Worm (Caenorhabditis elegans): ENCODE measurements around the gene srw-33.

srw-33 gene

ce11 chrV:15434647-15435046, 16.7 kb downstream of the srw-33 start:
- TF ChIP-seq R02D3.7 (tag; optimal IDR thresholded peaks at IDR 0.05) (no peak), fos-1 (tag; optimal IDR thresholded peaks at IDR 0.05) (peak; percentile 68), alr-1 (tag; optimal IDR thresholded peaks at IDR 0.05) (no peak), blmp-1 (tag; optimal IDR thresholded peaks at IDR 0.05; ENCODE audit: insufficient read depth) (no peak)

DNA sequence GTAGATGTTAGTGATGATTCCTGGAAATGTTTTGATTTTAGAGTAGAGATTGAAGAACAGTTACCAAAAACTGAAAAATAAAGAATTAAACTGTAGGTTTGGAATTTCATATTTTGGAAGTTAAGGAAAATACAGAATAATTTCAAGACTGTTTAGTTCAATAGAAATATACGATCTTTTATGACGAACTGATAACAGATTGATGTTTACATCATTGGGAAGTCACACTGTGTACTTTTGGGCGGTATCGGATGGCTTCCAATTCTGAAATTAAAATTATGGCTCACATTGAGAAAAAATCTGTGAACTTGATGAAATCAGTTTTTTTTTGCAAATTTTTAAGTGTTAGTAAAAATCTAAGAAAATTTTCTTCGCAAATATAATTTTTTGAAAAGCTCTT, 18.9 kb downstream of the srw-33 start, which contains the start of gene T26H5.8:
Gene T26H5.8, minus strand, starts transcription at position 270 of the 400 bp plus-strand sequence.
- TF ChIP-seq gmeb-1 (tag; optimal IDR thresholded peaks at IDR 0.05) = peak; percentile 43
- peak; percentile 74 for TF ChIP-seq fos-1 (tag; optimal IDR thresholded peaks at IDR 0.05)
- TF ChIP-seq nhr-12 (tag; optimal IDR thresholded peaks at IDR 0.05) = no peak

DNA sequence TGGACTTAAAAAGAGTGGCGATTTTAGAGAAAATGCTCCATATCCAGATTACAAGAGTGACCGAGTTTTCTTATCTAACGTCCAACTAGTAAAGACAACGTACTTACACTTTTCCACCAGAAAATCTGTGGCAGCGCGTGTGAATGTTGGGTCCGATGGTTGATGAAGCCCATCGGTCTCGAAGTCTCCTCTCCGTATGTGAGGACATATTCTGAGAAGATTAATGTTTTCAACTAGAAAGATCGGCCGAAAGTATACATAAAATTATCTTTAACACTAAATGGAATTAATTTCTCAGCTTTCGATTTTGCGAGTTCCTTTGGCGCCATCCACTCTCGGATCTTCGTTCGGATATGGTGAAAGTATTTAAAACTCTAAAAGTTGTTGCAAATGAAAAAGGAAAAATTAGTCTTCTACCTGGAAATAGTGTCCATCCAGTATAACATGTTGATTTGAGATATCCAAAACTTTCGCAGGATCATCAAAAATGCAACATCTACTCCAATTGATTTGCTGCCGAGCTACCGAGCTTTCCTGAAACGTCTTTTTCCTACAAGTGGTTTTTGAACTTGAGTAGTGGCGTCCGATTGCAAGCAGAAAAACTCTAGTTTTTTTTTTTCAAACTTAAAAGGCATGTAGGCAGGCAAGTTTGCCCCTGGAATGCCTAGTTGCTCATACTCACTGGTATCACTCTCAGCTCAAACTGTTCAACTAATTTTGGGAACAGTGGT, 19.8 kb downstream of the srw-33 start:
- TF ChIP-seq nhr-6 (tag; optimal IDR thresholded peaks at IDR 0.05) (no peak), unc-39 (tag; optimal IDR thresholded peaks at IDR 0.05) (peak; percentile 70)

DNA sequence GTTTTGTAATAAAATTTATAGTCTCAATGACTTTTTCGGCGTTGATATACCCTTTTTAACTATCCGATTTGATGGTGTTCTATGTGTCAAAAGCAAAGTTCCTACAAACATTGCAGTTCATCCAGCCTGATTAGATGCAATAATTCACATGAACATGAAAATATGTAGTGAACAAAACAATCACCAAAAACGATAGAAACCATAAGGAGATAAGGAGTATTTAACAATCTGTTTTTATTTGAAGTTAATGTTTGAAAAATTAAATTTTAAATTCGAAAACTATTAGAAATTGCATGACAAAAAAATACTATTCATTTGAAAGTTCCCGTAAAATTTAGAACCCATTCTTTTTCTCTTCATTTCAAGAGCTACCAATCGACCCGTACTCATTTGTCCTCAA, 24.4 kb downstream of the srw-33 start, which contains the start of gene fbxa-209:
Gene fbxa-209, minus strand, starts transcription at position 101 of the 400 bp plus-strand sequence.
- TF ChIP-seq ztf-4 (tag; optimal IDR thresholded peaks at IDR 0.05) = no peak
- no peak for TF ChIP-seq lsy-2 (tag; optimal IDR thresholded peaks at IDR 0.05)

DNA sequence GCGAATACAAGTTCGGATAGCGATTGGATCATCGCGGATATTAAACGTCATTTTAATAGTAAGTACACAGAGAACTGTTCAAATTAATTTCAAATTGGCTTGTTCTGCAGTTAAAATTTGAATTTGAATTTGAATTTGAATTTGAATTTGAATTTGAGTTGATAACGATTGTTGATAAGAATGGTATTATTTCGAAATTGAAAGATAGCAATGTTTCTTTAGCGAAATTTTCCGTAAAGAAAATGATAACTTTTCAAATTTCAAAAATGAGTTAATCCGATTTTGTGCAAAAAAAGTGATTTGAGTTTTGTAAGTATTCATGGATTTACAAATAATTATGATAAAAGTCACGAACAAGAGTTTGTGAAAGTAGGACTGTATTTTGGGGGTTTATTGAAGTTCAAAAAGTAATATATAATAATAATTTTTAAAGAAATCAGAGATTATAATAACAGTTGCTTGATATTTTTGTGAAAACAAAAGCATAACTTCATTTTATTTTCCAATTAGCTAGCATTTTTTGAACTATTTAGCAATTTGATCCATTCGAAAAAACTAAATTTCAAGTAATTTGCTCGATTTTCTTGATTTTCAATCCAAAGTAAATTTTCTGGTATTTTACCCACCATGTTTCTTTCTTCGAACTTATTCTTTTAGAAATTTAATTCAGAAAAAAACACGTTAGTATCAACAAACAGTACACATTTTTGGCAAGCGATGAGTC, 25.8 kb downstream of the srw-33 start, which contains the start of gene Y36E3A.2:
Gene Y36E3A.2, plus strand, starts transcription at position 674 of the 724 bp plus-strand sequence.
- TF ChIP-seq snpc-4 (tag; optimal IDR thresholded peaks at IDR 0.05) = no peak
- TF ChIP-seq fos-1 (tag; optimal IDR thresholded peaks at IDR 0.05) = peak; percentile 48
- TF ChIP-seq nhr-129 (tag; optimal IDR thresholded peaks at IDR 0.05) = no peak
- TF ChIP-seq alr-1 (tag; optimal IDR thresholded peaks at IDR 0.05) = no peak
- TF ChIP-seq blmp-1 (tag; optimal IDR thresholded peaks at IDR 0.05; ENCODE audit: insufficient read depth) = no peak
- TF ChIP-seq lin-11 (tag; optimal IDR thresholded peaks at IDR 0.05) = no peak

DNA sequence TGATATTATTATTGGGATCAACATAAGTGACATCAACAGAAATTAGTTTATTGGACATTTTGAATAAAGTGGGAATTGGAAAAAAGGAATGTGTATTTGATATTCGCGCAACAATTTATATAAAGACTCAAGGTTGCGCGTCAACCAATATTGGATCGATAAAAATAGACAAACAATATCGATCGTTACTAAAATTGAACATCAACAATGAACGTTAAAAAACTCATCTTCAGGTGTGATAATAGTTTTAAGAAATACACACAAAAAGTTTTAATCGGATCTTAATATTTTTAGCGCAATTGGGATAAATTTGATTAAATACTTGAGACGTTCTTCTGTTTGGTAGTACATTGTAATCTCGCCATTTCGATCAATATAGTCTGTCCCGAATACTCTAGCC, 27.7 kb downstream of the srw-33 start, which contains the start of gene fbxa-104:
Gene fbxa-104, minus strand, starts transcription at position 83 of the 400 bp plus-strand sequence.
- no peak for TF ChIP-seq sem-4 (tag; optimal IDR thresholded peaks at IDR 0.05)
- no peak for TF ChIP-seq elt-1 (tag; optimal IDR thresholded peaks at IDR 0.05)
- TF ChIP-seq alr-1 (tag; optimal IDR thresholded peaks at IDR 0.05) = no peak

ce11 chrV:15417822-15418221, 33.5 kb downstream of the srw-33 start, which contains the start of gene T06E6.10:
T06E6.10 (plus strand) TSS chrV:15418122.
- TF ChIP-seq blmp-1 (tag; optimal IDR thresholded peaks at IDR 0.05; ENCODE audit: insufficient read depth) (no peak), unc-62 (GFP tag; optimal IDR thresholded peaks at IDR 0.05) (no peak), ama-1 (optimal IDR thresholded peaks at IDR 0.05) (no peak), ZK546.5 (tag; optimal IDR thresholded peaks at IDR 0.05) (no peak), ztf-11 (tag; optimal IDR thresholded peaks at IDR 0.05) (no peak), R02D3.7 (tag; optimal IDR thresholded peaks at IDR 0.05) (no peak), nhr-237 (tag; optimal IDR thresholded peaks at IDR 0.05) (no peak), lsy-2 (tag; optimal IDR thresholded peaks at IDR 0.05) (no peak), ztf-1 (GFP tag; conservative IDR thresholded peaks at IDR 0.05) (no peak)

DNA sequence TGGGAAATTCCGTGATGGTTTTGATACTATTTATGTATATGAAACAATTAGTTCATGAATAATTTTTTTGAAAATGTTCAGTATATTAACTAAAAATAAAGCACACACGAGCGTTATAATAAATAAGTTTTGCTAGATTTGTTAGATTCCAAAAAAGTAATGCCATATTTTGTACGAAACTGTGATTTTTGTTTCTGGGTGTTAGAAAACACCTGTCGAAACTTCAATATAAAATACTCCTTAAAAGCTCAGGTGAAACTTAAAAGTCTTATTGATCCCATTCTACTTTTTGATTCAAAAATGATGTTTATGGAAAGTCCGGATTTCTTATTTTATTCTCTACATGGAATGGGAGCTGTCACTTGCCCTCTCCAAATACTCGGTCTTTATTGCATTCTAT, 35.4 kb downstream of the srw-33 start, which contains the start of gene srh-265:
Gene srh-265, plus strand, starts transcription at position 301 of the 400 bp plus-strand sequence.
- TF ChIP-seq nhr-129 (tag; optimal IDR thresholded peaks at IDR 0.05) (no peak), blmp-1 (tag; optimal IDR thresholded peaks at IDR 0.05; ENCODE audit: insufficient read depth) (no peak), Y55F3AM.14 (GFP tag; optimal IDR thresholded peaks at IDR 0.05) (no peak), fos-1 (tag; optimal IDR thresholded peaks at IDR 0.05) (no peak), ceh-82 (tag; optimal IDR thresholded peaks at IDR 0.05) (no peak), mab-5 (tag; optimal IDR thresholded peaks at IDR 0.05) (no peak), ZK546.5 (tag; optimal IDR thresholded peaks at IDR 0.05) (no peak), nhr-12 (tag; optimal IDR thresholded peaks at IDR 0.05) (no peak)
